Worm (Caenorhabditis elegans) whole organism, L4 larva: ENCODE results near the gene lgg-2.

Source experiments
- aly-2 ChIP-seq: sonication (generic microtip); optimal IDR thresholded peaks from 2 replicates; lab custom pipeline; 2018; ENCODE audit warnings: missing biosample characterization, missing genetic modification characterization
- ces-1 ChIP-seq: fragments of 150-350 bp; sonication (generic microtip); optimal IDR thresholded peaks from 4 replicates; lab custom pipeline; 2014; ENCODE audit warnings: missing biosample characterization, missing genetic modification reagents, missing genetic modification characterization
- egl-27 ChIP-seq: sonication (generic microtip); optimal IDR thresholded peaks from 3 replicates; lab custom pipeline; 2017; ENCODE audit warnings: missing biosample characterization, missing genetic modification reagents, missing genetic modification characterization
- jun-1 ChIP-seq: fragments of 150-350 bp; optimal IDR thresholded peaks from 2 replicates; lab custom pipeline; 2014; ENCODE audit warnings: missing biosample characterization, missing genetic modification reagents, missing genetic modification characterization
- lim-7 ChIP-seq: fragments of 200-800 bp; sonication (Bioruptor generic); IDR thresholded peaks from 2 replicates; pipeline ENCODE4 v1.3.6; 2022; ENCODE audit warnings: missing genetic modification characterization, missing compliant biosample characterization
- nhr-11 ChIP-seq: fragments of 150-350 bp; optimal IDR thresholded peaks from 2 replicates; lab custom pipeline; 2014; ENCODE audit warnings: missing biosample characterization, missing genetic modification characterization
- nhr-77 ChIP-seq: fragments of 150-350 bp; optimal IDR thresholded peaks from 2 replicates; lab custom pipeline; 2014; ENCODE audit warnings: missing biosample characterization, missing genetic modification characterization
- pha-4 ChIP-seq, 2 experiments: fragments of 150-350 bp in 1 of 2; fragments of 200-800 bp in 1 of 2; sonication (Bioruptor generic) in 1 of 2; IDR thresholded peaks in 1 of 2; optimal IDR thresholded peaks in 1 of 2; 2 replicates each; pipeline versions ENCODE4 v1.3.6 to Lab custom; 2014 to 2022; ENCODE audit warnings: missing genetic modification characterization in 2 of 2, missing genetic modification reagents in 2 of 2, missing biosample characterization in 1 of 2, missing compliant biosample characterization in 1 of 2
- snpc-4 ChIP-seq: fragments of 150-350 bp; optimal IDR thresholded peaks from 2 replicates; lab custom pipeline; 2014; ENCODE audit warnings: missing biosample characterization, missing genetic modification characterization
- unc-62 ChIP-seq, 3 experiments: fragments of 150-350 bp in 1 of 3; sonication (generic microtip); optimal IDR thresholded peaks in 2 of 3; peaks in 1 of 3; 1 replicate in 1 of 3; 2 replicates in 2 of 3; lab custom pipeline; 2014 to 2017; ENCODE audit warnings: missing biosample characterization in 3 of 3, missing genetic modification characterization in 3 of 3, missing genetic modification reagents in 3 of 3, missing genotype in 1 of 3

DNA sequence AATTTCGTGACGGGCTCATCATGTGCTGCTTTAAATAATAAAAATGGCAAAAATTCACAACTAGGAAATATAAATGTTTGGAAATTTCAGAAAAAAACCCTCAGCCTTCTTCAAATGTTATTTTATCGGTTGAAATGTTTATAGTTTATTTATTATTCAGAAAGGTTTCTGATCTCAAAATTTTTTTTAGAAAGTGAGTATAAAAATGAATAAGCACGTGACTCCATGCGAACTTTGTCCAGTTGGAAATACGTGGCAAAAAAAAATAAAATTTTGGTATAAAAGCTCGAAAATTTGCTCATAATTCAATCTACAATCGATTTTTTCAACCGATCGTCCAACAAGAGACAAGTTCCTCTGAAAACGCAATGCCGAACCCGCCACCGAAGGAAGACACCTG, 13.8 kb upstream of the lgg-2 start, which contains the start of gene nsph-3.1:
- TF ChIP-seq lim-7 (GFP tag; lab: Robert Waterston, UW) (no peak), snpc-4 (tag; lab: Kevin White, UChicago) (no peak), jun-1 (tag; lab: Kevin White, UChicago) (no peak), aly-2 (tag; lab: Kevin White, UChicago) (no peak), ces-1 (GFP tag; lab: Kevin White, UChicago) (no peak), nhr-77 (no peak), nhr-11 (tag; lab: Kevin White, UChicago) (no peak), egl-27 (tag; lab: Kevin White, UChicago) (no peak), pha-4 (GFP tag; IDR thresholded peaks at IDR 0.05; lab: Robert Waterston, UW) (no peak), pha-4 (tag; optimal IDR thresholded peaks at IDR 0.05; lab: Kevin White, UChicago) (no peak), unc-62 (GFP tag; optimal IDR thresholded peaks at IDR 0.05 in 1 of 2; lab: Kevin White, UChicago) (no peak), unc-62 (tag; optimal IDR thresholded peaks at IDR 0.05; lab: Kevin White, UChicago) (no peak)
